Worm (Caenorhabditis elegans) whole organism, L4 larva: ENCODE data around the gene spsb-2.

Source experiments
- D1046.2 ChIP-seq: fragments of 200-800 bp; sonication (Bioruptor generic); IDR thresholded peaks from 2 replicates; pipeline ENCODE4 v1.3.6; 2022; ENCODE audit warnings: missing genetic modification characterization, missing compliant biosample characterization
- F10B5.3 ChIP-seq: sonication (generic microtip); optimal IDR thresholded peaks from 2 replicates; lab custom pipeline; 2016; ENCODE audit warnings: mild to moderate bottlenecking, missing genetic modification characterization, missing compliant biosample characterization
- F26F4.8 ChIP-seq: fragments of 200-800 bp; sonication (Bioruptor generic); conservative IDR thresholded peaks from 2 replicates; pipeline ENCODE4 v1.3.6; 2022; ENCODE audit warnings: missing genetic modification characterization, missing compliant biosample characterization
- R02D3.7 ChIP-seq: fragments of 150-350 bp; sonication (generic microtip); optimal IDR thresholded peaks from 3 replicates; lab custom pipeline; 2014; ENCODE audit warnings: missing biosample characterization, missing genetic modification characterization
- Y75B8A.6 ChIP-seq: fragments of 200-800 bp; sonication (Bioruptor generic); IDR thresholded peaks from 2 replicates; pipeline ENCODE4 v1.3.6; 2022; ENCODE audit warnings: missing genetic modification reagents, missing genetic modification characterization, missing compliant biosample characterization
- aly-2 ChIP-seq: sonication (generic microtip); optimal IDR thresholded peaks from 2 replicates; lab custom pipeline; 2018; ENCODE audit warnings: missing biosample characterization, missing genetic modification characterization
- ama-1 ChIP-seq: fragments of 150-350 bp; optimal IDR thresholded peaks from 2 replicates; lab custom pipeline; 2014; ENCODE audit warnings: inconsistent platforms, mixed read lengths
- attf-4 ChIP-seq: sonication (generic microtip); optimal IDR thresholded peaks from 3 replicates; lab custom pipeline; 2017; ENCODE audit warnings: missing biosample characterization, missing genetic modification characterization
- ceh-44 ChIP-seq: fragments of 200-800 bp; sonication (Bioruptor generic); IDR thresholded peaks from 2 replicates; pipeline ENCODE4 v1.3.6; 2022; ENCODE audit warnings: missing genetic modification reagents, missing genetic modification characterization, missing compliant biosample characterization
- ceh-82 ChIP-seq: sonication (generic microtip); optimal IDR thresholded peaks from 2 replicates; lab custom pipeline; 2017; ENCODE audit warnings: missing biosample characterization, missing genetic modification characterization
- cey-2 ChIP-seq: sonication (generic microtip); optimal IDR thresholded peaks from 3 replicates; lab custom pipeline; 2017; ENCODE audit warnings: missing genetic modification characterization, mild to moderate bottlenecking, missing compliant biosample characterization, antibody characterized with exemption, borderline replicate concordance; ENCODE audit not compliant: insufficient read depth
- daf-12 ChIP-seq: fragments of 150-350 bp; optimal IDR thresholded peaks from 2 replicates; lab custom pipeline; 2014; ENCODE audit warnings: missing biosample characterization, missing genetic modification reagents, missing genetic modification characterization
- daf-8 ChIP-seq: fragments of 200-800 bp; sonication (Bioruptor generic); IDR thresholded peaks from 2 replicates; pipeline ENCODE4 v1.3.6; 2022; ENCODE audit warnings: missing genetic modification characterization, missing compliant biosample characterization
- dmd-9 ChIP-seq: fragments of 200-800 bp; sonication (Bioruptor generic); IDR thresholded peaks from 2 replicates; pipeline ENCODE4 v1.3.6; 2022; ENCODE audit warnings: missing genetic modification reagents, missing genetic modification characterization, missing compliant biosample characterization
- dve-1 ChIP-seq: sonication (generic microtip); optimal IDR thresholded peaks from 2 replicates; lab custom pipeline; 2017; ENCODE audit warnings: antibody characterized with exemption, mild to moderate bottlenecking, missing genetic modification characterization, missing compliant biosample characterization; ENCODE audit not compliant: insufficient read depth
- egl-43 ChIP-seq: fragments of 200-800 bp; sonication (Bioruptor generic); IDR thresholded peaks from 2 replicates; pipeline ENCODE4 v1.3.6; 2022; ENCODE audit warnings: missing genetic modification reagents, missing genetic modification characterization, missing compliant biosample characterization
- fos-1 ChIP-seq: fragments of 150-350 bp; optimal IDR thresholded peaks from 2 replicates; lab custom pipeline; 2014; ENCODE audit warnings: missing biosample characterization, missing genetic modification characterization
- gei-8 ChIP-seq: fragments of 200-800 bp; sonication (Bioruptor generic); optimal IDR thresholded peaks from 2 replicates; lab custom pipeline; 2018; ENCODE audit warnings: mild to moderate bottlenecking, missing genetic modification characterization, missing compliant biosample characterization
- hmg-1.1 ChIP-seq: fragments of 200-800 bp; sonication (Bioruptor generic); IDR thresholded peaks from 2 replicates; pipeline ENCODE4 v1.3.6; 2022; ENCODE audit warnings: missing genetic modification reagents, missing genetic modification characterization, missing compliant biosample characterization
- lsy-2 ChIP-seq, 2 experiments: fragments of 150-350 bp in 1 of 2; sonication (generic microtip) in 1 of 2; optimal IDR thresholded peaks; 2 replicates each; lab custom pipeline; 2014 to 2017; ENCODE audit warnings: missing biosample characterization in 2 of 2, missing genetic modification characterization in 2 of 2
- mdt-29 ChIP-seq: fragments of 200-800 bp; sonication (Bioruptor generic); IDR thresholded peaks from 2 replicates; pipeline ENCODE4 v1.3.6; 2022; ENCODE audit warnings: missing genetic modification reagents, missing genetic modification characterization, missing compliant biosample characterization
- mes-2 ChIP-seq: sonication (generic microtip); optimal IDR thresholded peaks from 2 replicates; lab custom pipeline; 2016; ENCODE audit warnings: missing genotype, mild to moderate bottlenecking, missing genetic modification characterization, missing compliant biosample characterization; ENCODE audit not compliant: poor library complexity, severe bottlenecking
- nhr-11 ChIP-seq: fragments of 150-350 bp; optimal IDR thresholded peaks from 2 replicates; lab custom pipeline; 2014; ENCODE audit warnings: missing biosample characterization, missing genetic modification characterization
- nhr-111 ChIP-seq: fragments of 200-800 bp; sonication (Bioruptor generic); optimal IDR thresholded peaks from 2 replicates; lab custom pipeline; 2018; ENCODE audit warnings: mild to moderate bottlenecking, missing genetic modification characterization, missing compliant biosample characterization
- nhr-237 ChIP-seq: sonication (generic microtip); optimal IDR thresholded peaks from 2 replicates; lab custom pipeline; 2017; ENCODE audit warnings: missing biosample characterization, missing genetic modification characterization
- nhr-42 ChIP-seq: fragments of 200-800 bp; sonication (Bioruptor generic); IDR thresholded peaks from 2 replicates; pipeline ENCODE4 v1.3.6; 2022; ENCODE audit warnings: missing genetic modification characterization, missing compliant biosample characterization
- saeg-2 ChIP-seq: fragments of 200-800 bp; sonication (Bioruptor generic); IDR thresholded peaks from 2 replicates; pipeline ENCODE4 v1.3.6; 2022; ENCODE audit warnings: missing genetic modification reagents, missing genetic modification characterization, missing compliant biosample characterization
- set-16 ChIP-seq: fragments of 200-800 bp; sonication (Bioruptor generic); IDR thresholded peaks from 2 replicates; pipeline ENCODE4 v1.3.6; 2022; ENCODE audit warnings: missing genetic modification reagents, missing genetic modification characterization, missing compliant biosample characterization
- snpc-1.2 ChIP-seq: fragments of 200-800 bp; sonication (Bioruptor generic); IDR thresholded peaks from 2 replicates; pipeline ENCODE4 v1.3.6; 2022; ENCODE audit warnings: missing genetic modification reagents, missing genetic modification characterization, missing compliant biosample characterization
- spr-3 ChIP-seq: fragments of 200-800 bp; sonication (Bioruptor generic); optimal IDR thresholded peaks from 2 replicates; lab custom pipeline; 2018; ENCODE audit warnings: mild to moderate bottlenecking, missing genetic modification characterization, missing compliant biosample characterization
- tra-1 ChIP-seq: fragments of 200-800 bp; sonication (Bioruptor generic); IDR thresholded peaks from 2 replicates; pipeline ENCODE4 v1.3.6; 2022; ENCODE audit warnings: missing genetic modification reagents, missing genetic modification characterization, missing compliant biosample characterization
- unc-130 ChIP-seq: sonication (generic microtip); optimal IDR thresholded peaks from 2 replicates; lab custom pipeline; 2016; ENCODE audit warnings: missing genetic modification reagents, missing genetic modification characterization, missing compliant biosample characterization
- unc-62 ChIP-seq, 3 experiments: fragments of 150-350 bp in 1 of 3; sonication (generic microtip); optimal IDR thresholded peaks in 2 of 3; peaks in 1 of 3; 1 replicate in 1 of 3; 2 replicates in 2 of 3; lab custom pipeline; 2014 to 2017; ENCODE audit warnings: missing biosample characterization in 3 of 3, missing genetic modification characterization in 3 of 3, missing genetic modification reagents in 3 of 3, missing genotype in 1 of 3
- vab-7 ChIP-seq: fragments of 200-800 bp; sonication (Bioruptor generic); IDR thresholded peaks from 2 replicates; pipeline ENCODE4 v1.3.6; 2022; ENCODE audit warnings: missing genetic modification reagents, missing genetic modification characterization, missing compliant biosample characterization
- ztf-7 ChIP-seq: fragments of 150-350 bp; optimal IDR thresholded peaks from 2 replicates; lab custom pipeline; 2014; ENCODE audit warnings: missing biosample characterization, missing genetic modification characterization

The spsb-2 gene

DNA sequence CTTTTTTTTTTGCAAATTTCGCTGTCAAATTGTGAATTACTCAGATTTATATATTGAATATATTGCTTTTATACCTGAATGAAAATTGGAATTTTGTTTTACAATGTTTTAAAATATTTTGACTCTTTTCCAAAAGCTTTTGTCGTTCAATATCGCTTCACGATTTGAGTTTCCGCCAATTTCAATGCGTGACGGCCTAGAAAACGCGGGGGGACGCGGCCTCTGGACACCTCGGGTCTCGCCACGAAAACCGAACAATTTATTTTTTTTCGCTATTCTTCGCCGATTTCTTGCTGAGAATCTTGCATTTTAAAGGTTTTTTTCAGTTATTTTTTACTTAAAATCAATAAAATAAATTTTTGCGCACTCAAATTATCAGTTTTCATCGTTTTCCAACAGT lies 2.6 kb downstream of the spsb-2 start, which contains the start of gene Y46E12BL.2 (continued):
- no peak for TF ChIP-seq mdt-29 (GFP tag; lab: Robert Waterston, UW)
- no peak for TF ChIP-seq nhr-11 (tag; lab: Kevin White, UChicago)
- peak; percentile 58 for TF ChIP-seq dve-1
- TF ChIP-seq daf-8 (GFP tag; lab: Robert Waterston, UW), result no peak
- TF ChIP-seq fos-1 (tag; lab: Kevin White, UChicago), result no peak
- no peak for TF ChIP-seq D1046.2
- no peak for TF ChIP-seq R02D3.7 (tag; lab: Kevin White, UChicago)
- TF ChIP-seq saeg-2 (GFP tag; lab: Robert Waterston, UW), result no peak
- TF ChIP-seq dmd-9 (GFP tag; lab: Robert Waterston, UW), result 0 out of 2 replicates have a peak, but pooled peaks have one; percentile 40
- peak in 1 of 2 experiments; percentile 57 for TF ChIP-seq unc-62 (GFP tag; optimal IDR thresholded peaks at IDR 0.05 in 1 of 2; lab: Kevin White, UChicago)
- TF ChIP-seq unc-62 (tag; optimal IDR thresholded peaks at IDR 0.05; lab: Kevin White, UChicago), result no peak
- TF ChIP-seq hmg-1.1 (GFP tag; lab: Robert Waterston, UW), result peak; percentile 64
- no peak for TF ChIP-seq attf-4 (tag; lab: Kevin White, UChicago)
- 0 out of 2 replicates have a peak, but pooled peaks have one; percentile 8 for TF ChIP-seq vab-7 (GFP tag; lab: Robert Waterston, UW)
- TF ChIP-seq nhr-42 (GFP tag; lab: Robert Waterston, UW), result 0 out of 2 replicates have a peak, but pooled peaks have one; percentile 39
- peak in 1 of 2 experiments; percentile 85 for TF ChIP-seq lsy-2 (tag; optimal IDR thresholded peaks at IDR 0.05; lab: Kevin White, UChicago)
- TF ChIP-seq F10B5.3, result peak; percentile 4
- TF ChIP-seq daf-12 (tag; lab: Kevin White, UChicago), result no peak
- no peak for TF ChIP-seq F26F4.8
- no peak for TF ChIP-seq cey-2 (tag; lab: Kevin White, UChicago)
- TF ChIP-seq snpc-1.2 (GFP tag; lab: Robert Waterston, UW), result no peak
- no peak for TF ChIP-seq ztf-7 (tag; lab: Kevin White, UChicago)
- TF ChIP-seq aly-2 (tag; lab: Kevin White, UChicago), result no peak
- peak; percentile 98 for TF ChIP-seq mes-2 (tag; lab: Kevin White, UChicago)
- TF ChIP-seq unc-130 (GFP tag; lab: Kevin White, UChicago), result peak; percentile 90
- peak; percentile 60 for TF ChIP-seq ama-1 (lab: Kevin White, UChicago)
- no peak for TF ChIP-seq spr-3 (GFP tag; lab: Kevin White, UChicago)
- TF ChIP-seq ceh-82 (tag; lab: Kevin White, UChicago), result no peak
- TF ChIP-seq nhr-111 (GFP tag; lab: Kevin White, UChicago), result no peak
- TF ChIP-seq nhr-237 (tag; lab: Kevin White, UChicago), result no peak
- no peak for TF ChIP-seq gei-8
- no peak for TF ChIP-seq Y75B8A.6 (GFP tag; lab: Robert Waterston, UW)
- TF ChIP-seq, all 104 proteins: peak for 40

DNA sequence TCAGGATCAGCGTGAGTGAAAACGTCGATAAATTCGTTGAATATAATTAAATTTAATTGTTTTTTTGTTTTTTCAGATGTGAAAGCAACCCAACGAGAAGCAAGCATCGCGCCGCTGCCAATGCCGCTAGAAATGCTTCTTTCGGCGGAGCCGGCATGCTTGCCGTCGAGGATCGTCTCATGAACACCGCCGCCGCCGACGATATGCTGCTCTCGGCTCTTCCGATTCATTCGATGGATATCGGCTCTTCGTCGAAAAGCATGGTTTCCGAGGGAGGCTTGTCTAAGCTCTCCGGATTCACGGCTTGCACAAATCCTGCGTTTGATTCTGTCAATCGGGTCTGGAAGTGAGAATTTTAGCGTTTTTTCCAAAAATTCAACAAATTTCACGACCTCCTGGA lies 3.1 kb downstream of the spsb-2 start:
- TF ChIP-seq tra-1 (GFP tag; lab: Robert Waterston, UW) (no peak), D1046.2 (0 out of 2 replicates have a peak, but pooled peaks have one; percentile 30), set-16 (GFP tag; lab: Robert Waterston, UW) (peak; percentile 80), egl-43 (GFP tag; lab: Robert Waterston, UW) (peak; percentile 49; the same call in 1 of the 2 replicates), ceh-44 (GFP tag; lab: Robert Waterston, UW) (0 out of 2 replicates have a peak, but pooled peaks have one; percentile 25)

DNA sequence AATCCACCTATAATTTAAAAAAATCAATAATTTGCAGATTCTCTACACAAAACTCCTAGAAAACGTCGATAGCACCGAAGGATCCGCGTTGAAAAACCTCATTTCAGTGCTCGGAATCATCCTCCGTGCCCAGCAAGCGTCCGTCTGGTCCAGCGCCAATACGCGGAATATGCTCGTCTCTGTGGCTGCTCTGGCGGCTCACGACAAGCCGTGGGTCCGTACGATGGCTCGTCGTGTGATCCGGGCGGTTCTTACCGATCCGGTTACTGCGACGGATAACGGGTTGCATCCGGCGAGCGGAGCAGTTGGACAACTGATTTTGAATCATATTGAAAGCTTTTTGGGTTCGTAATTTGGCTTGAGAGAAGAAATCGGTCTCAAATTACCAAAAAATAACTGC lies 5.5 kb downstream of the spsb-2 start:
- TF ChIP-seq set-16 (GFP tag; lab: Robert Waterston, UW) (peak; percentile 69; the same call in 1 of the 2 replicates), ceh-44 (GFP tag; lab: Robert Waterston, UW) (no peak)
